Worm (Caenorhabditis elegans): Measurements from ENCODE around the gene F43E2.6.

- no peak for TF ChIP-seq lsl-1 (GFP tag; optimal IDR thresholded peaks at IDR 0.05)
- no peak for TF ChIP-seq bed-1 (GFP tag; IDR thresholded peaks at IDR 0.05)
- no peak for TF ChIP-seq nhr-27 (tag; optimal IDR thresholded peaks at IDR 0.05)
- TF ChIP-seq snpc-3.4 (tag; optimal IDR thresholded peaks at IDR 0.05) = no peak
- no peak for TF ChIP-seq ets-4 (GFP tag; optimal IDR thresholded peaks at IDR 0.05)
- no peak for TF ChIP-seq pha-4 (tag; optimal IDR thresholded peaks at IDR 0.05)
- no peak for TF ChIP-seq bed-2 (GFP tag; IDR thresholded peaks at IDR 0.05)
- TF ChIP-seq nhr-120 (GFP tag; IDR thresholded peaks at IDR 0.05) = no peak
- TF ChIP-seq aptf-2 (GFP tag; conservative IDR thresholded peaks at IDR 0.05) = no peak
- TF ChIP-seq madf-8 (GFP tag; conservative IDR thresholded peaks at IDR 0.05) = no peak
These were observed 30.1 kb upstream of the F43E2.6 start, which contains the start of gene C07D10.1 for ce11 chrII:7398712-7399111.

All from whole organism, young adult.